Worm (Caenorhabditis elegans) whole organism, L3 larva: ENCODE results near the gene srt-12.
"Not testable (repeated sequence)": the region's sequence is repeated elsewhere in the genome, so short reads cannot be mapped to it uniquely, and the experiment has no call there.

Experiments
- R02D3.7 ChIP-seq: fragments of 150-350 bp; optimal IDR thresholded peaks from 2 replicates; lab custom pipeline; 2014; ENCODE audit warnings: missing biosample characterization, missing genetic modification characterization
- aly-2 ChIP-seq: fragments of 150-350 bp; optimal IDR thresholded peaks from 2 replicates; lab custom pipeline; 2014; ENCODE audit warnings: missing biosample characterization, missing genetic modification characterization
- ama-1 ChIP-seq: fragments of 150-350 bp; optimal IDR thresholded peaks from 2 replicates; lab custom pipeline; 2018
- ceh-16 ChIP-seq: sonication (generic microtip); optimal IDR thresholded peaks from 2 replicates; lab custom pipeline; 2017; ENCODE audit warnings: missing biosample characterization, missing genetic modification characterization
- ceh-82 ChIP-seq: fragments of 150-350 bp; optimal IDR thresholded peaks from 2 replicates; lab custom pipeline; 2014; ENCODE audit warnings: missing biosample characterization, missing genetic modification characterization
- ceh-9 ChIP-seq: sonication (generic microtip); optimal IDR thresholded peaks from 2 replicates; lab custom pipeline; 2018; ENCODE audit warnings: missing biosample characterization, missing genetic modification characterization
- daf-12 ChIP-seq: fragments of 150-350 bp; optimal IDR thresholded peaks from 2 replicates; lab custom pipeline; 2014; ENCODE audit warnings: missing biosample characterization, missing genetic modification reagents, missing genetic modification characterization
- egl-27 ChIP-seq: sonication (generic microtip); optimal IDR thresholded peaks from 4 replicates; lab custom pipeline; 2017; ENCODE audit warnings: missing biosample characterization, missing genetic modification reagents, missing genetic modification characterization
- egl-5 ChIP-seq: fragments of 150-350 bp; optimal IDR thresholded peaks from 2 replicates; lab custom pipeline; 2017; ENCODE audit warnings: missing biosample characterization, missing genetic modification reagents, missing genetic modification characterization, inconsistent platforms
- elt-1 ChIP-seq: fragments of 150-350 bp; optimal IDR thresholded peaks from 2 replicates; lab custom pipeline; 2014; ENCODE audit warnings: missing biosample characterization, missing genetic modification characterization
- eor-1 ChIP-seq, 2 experiments: fragments of 150-350 bp; optimal IDR thresholded peaks; 2 replicates each; lab custom pipeline; 2014 to 2018; ENCODE audit warnings: missing biosample characterization in 2 of 2, missing genetic modification characterization in 2 of 2
- fkh-10 ChIP-seq: sonication (generic microtip); optimal IDR thresholded peaks from 2 replicates; lab custom pipeline; 2017; ENCODE audit warnings: missing biosample characterization, missing genetic modification reagents, missing genetic modification characterization
- fkh-2 ChIP-seq: fragments of 150-350 bp; optimal IDR thresholded peaks from 2 replicates; lab custom pipeline; 2014; ENCODE audit warnings: missing biosample characterization, missing genetic modification reagents, missing genetic modification characterization
- fos-1 ChIP-seq: fragments of 150-350 bp; optimal IDR thresholded peaks from 2 replicates; lab custom pipeline; 2014; ENCODE audit warnings: missing biosample characterization, missing genetic modification characterization
- hmg-11 ChIP-seq: sonication (generic microtip); optimal IDR thresholded peaks from 2 replicates; lab custom pipeline; 2016; ENCODE audit warnings: missing genetic modification characterization, missing compliant biosample characterization
- jun-1 ChIP-seq: fragments of 150-350 bp; optimal IDR thresholded peaks from 2 replicates; lab custom pipeline; 2014; ENCODE audit warnings: missing biosample characterization, missing genetic modification reagents, missing genetic modification characterization
- lin-15B ChIP-seq: fragments of 150-350 bp; optimal IDR thresholded peaks from 2 replicates; lab custom pipeline; 2014; ENCODE audit warnings: missing biosample characterization, missing genetic modification characterization
- lin-39 ChIP-seq: fragments of 150-350 bp; optimal IDR thresholded peaks from 2 replicates; lab custom pipeline; 2018; ENCODE audit warnings: missing biosample characterization, missing genetic modification reagents, missing genetic modification characterization
- lsy-12 ChIP-seq: sonication (generic microtip); optimal IDR thresholded peaks from 2 replicates; lab custom pipeline; 2016; ENCODE audit warnings: mild to moderate bottlenecking, missing genetic modification characterization, missing compliant biosample characterization
- mdl-1 ChIP-seq: fragments of 150-350 bp; optimal IDR thresholded peaks from 2 replicates; lab custom pipeline; 2014; ENCODE audit warnings: missing biosample characterization, missing genetic modification characterization
- nfya-1 ChIP-seq: sonication (generic microtip); optimal IDR thresholded peaks from 2 replicates; lab custom pipeline; 2017; ENCODE audit warnings: missing genetic modification characterization, mild to moderate bottlenecking, missing compliant biosample characterization, antibody characterized with exemption, moderate library complexity; ENCODE audit not compliant: insufficient read depth
- nhr-43 ChIP-seq: sonication (generic microtip); optimal IDR thresholded peaks from 2 replicates; lab custom pipeline; 2016; ENCODE audit warnings: mild to moderate bottlenecking, missing genetic modification characterization, missing compliant biosample characterization; ENCODE audit not compliant: poor library complexity, severe bottlenecking
- nhr-67 ChIP-seq: fragments of 150-350 bp; optimal IDR thresholded peaks from 2 replicates; lab custom pipeline; 2014; ENCODE audit warnings: missing biosample characterization, missing genetic modification characterization
- nhr-76 ChIP-seq: fragments of 150-350 bp; sonication (generic microtip); optimal IDR thresholded peaks from 5 replicates; lab custom pipeline; 2014; ENCODE audit warnings: missing biosample characterization, missing genetic modification characterization
- nhr-77 ChIP-seq: fragments of 150-350 bp; optimal IDR thresholded peaks from 2 replicates; lab custom pipeline; 2014; ENCODE audit warnings: missing biosample characterization, missing genetic modification characterization
- pha-4 ChIP-seq: fragments of 150-350 bp; optimal IDR thresholded peaks from 2 replicates; lab custom pipeline; 2014; ENCODE audit warnings: missing biosample characterization, missing genetic modification reagents, missing genetic modification characterization
- sea-2 ChIP-seq: fragments of 150-350 bp; sonication (generic microtip); optimal IDR thresholded peaks from 4 replicates; lab custom pipeline; 2014; ENCODE audit warnings: missing biosample characterization, missing genetic modification reagents, missing genetic modification characterization
- skn-1 ChIP-seq: fragments of 150-350 bp; optimal IDR thresholded peaks from 2 replicates; lab custom pipeline; 2014; ENCODE audit warnings: missing biosample characterization, missing genetic modification characterization
- snpc-4 ChIP-seq: fragments of 150-350 bp; optimal IDR thresholded peaks from 2 replicates; lab custom pipeline; 2014; ENCODE audit warnings: missing biosample characterization, missing genetic modification characterization
- tbx-2 ChIP-seq: sonication (generic microtip); optimal IDR thresholded peaks from 2 replicates; lab custom pipeline; 2016; ENCODE audit warnings: mild to moderate bottlenecking, missing genetic modification characterization, missing compliant biosample characterization
- unc-39 ChIP-seq: sonication (generic microtip); optimal IDR thresholded peaks from 4 replicates; lab custom pipeline; 2017; ENCODE audit warnings: missing biosample characterization, missing genetic modification characterization
- unc-62 ChIP-seq: fragments of 150-350 bp; sonication (generic microtip); optimal IDR thresholded peaks from 4 replicates; lab custom pipeline; 2014; ENCODE audit warnings: missing biosample characterization, missing genetic modification reagents, missing genetic modification characterization
- zag-1 ChIP-seq: fragments of 150-350 bp; optimal IDR thresholded peaks from 2 replicates; lab custom pipeline; 2014; ENCODE audit warnings: missing biosample characterization, missing genetic modification characterization
- ztf-11 ChIP-seq: fragments of 150-350 bp; optimal IDR thresholded peaks from 2 replicates; lab custom pipeline; 2014; ENCODE audit warnings: missing biosample characterization, missing genetic modification characterization

srt-12 gene

ce11 chrV:4219342-4219741, 23.0 kb downstream of the srt-12 start, which contains the start of gene nlp-9:
Gene nlp-9, plus strand, starts transcription at chrV:4219642.
- TF ChIP-seq hmg-11 (tag; lab: Kevin White, UChicago): no peak

ce11 chrV:4218268-4218667, 24.1 kb downstream of the srt-12 start:
- no peak for TF ChIP-seq zag-1
- TF ChIP-seq nhr-43 (tag; lab: Kevin White, UChicago): no peak
- TF ChIP-seq fos-1 (tag; lab: Kevin White, UChicago): no peak
- no peak for TF ChIP-seq lin-15B (tag; lab: Kevin White, UChicago)
- peak; percentile 10 for TF ChIP-seq nfya-1 (tag; lab: Kevin White, UChicago)
- no peak for TF ChIP-seq jun-1 (tag; lab: Kevin White, UChicago)
- no peak for TF ChIP-seq ztf-11
- no peak for TF ChIP-seq nhr-76 (tag; lab: Kevin White, UChicago)
- TF ChIP-seq egl-5 (tag; lab: Kevin White, UChicago): no peak
- TF ChIP-seq lin-39 (tag; lab: Kevin White, UChicago): peak; percentile 24
- TF ChIP-seq ama-1 (lab: Kevin White, UChicago): no peak
- peak; percentile 46 for TF ChIP-seq elt-1 (tag; lab: Kevin White, UChicago)

DNA sequence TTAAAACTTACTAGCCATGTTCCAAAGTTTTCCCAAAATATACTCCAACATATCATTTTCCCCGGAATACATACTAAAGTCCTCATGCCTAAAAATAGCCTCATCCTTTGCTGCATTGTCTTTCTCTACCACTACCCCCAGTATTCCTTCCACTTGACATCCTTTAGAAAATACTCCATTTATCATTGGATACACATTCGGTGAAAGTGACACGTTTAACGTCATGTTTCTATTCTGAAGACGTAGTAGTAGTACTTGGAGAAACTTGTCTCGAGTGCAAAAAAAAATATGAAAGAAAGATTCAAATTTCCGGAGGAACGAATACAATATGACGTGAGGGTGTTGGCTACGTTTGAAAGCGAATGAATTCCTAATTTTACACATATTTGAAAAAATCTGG, 25.4 kb downstream of the srt-12 start:
- no peak for TF ChIP-seq fkh-10 (GFP tag; lab: Kevin White, UChicago)
- no peak for TF ChIP-seq snpc-4 (tag; lab: Kevin White, UChicago)
- no peak for TF ChIP-seq nhr-67
- TF ChIP-seq lsy-12 (tag; lab: Kevin White, UChicago): no peak
- TF ChIP-seq elt-1 (tag; lab: Kevin White, UChicago): no peak
- no peak for TF ChIP-seq lin-39 (tag; lab: Kevin White, UChicago)
- no peak for TF ChIP-seq egl-5 (tag; lab: Kevin White, UChicago)
- no peak for TF ChIP-seq hmg-11 (tag; lab: Kevin White, UChicago)
- TF ChIP-seq ceh-16 (tag; lab: Kevin White, UChicago): no peak
- TF ChIP-seq skn-1 (tag; lab: Kevin White, UChicago): no peak
- no peak for TF ChIP-seq eor-1 (tag; optimal IDR thresholded peaks at IDR 0.05; lab: Kevin White, UChicago)
- no peak for TF ChIP-seq ceh-82 (tag; lab: Kevin White, UChicago)
- TF ChIP-seq pha-4: no peak
- TF ChIP-seq aly-2 (tag; lab: Kevin White, UChicago): no peak
- no peak for TF ChIP-seq ztf-11
- TF ChIP-seq nhr-77 (tag; lab: Kevin White, UChicago): no peak
- no peak for TF ChIP-seq unc-62 (GFP tag; lab: Kevin White, UChicago)

DNA sequence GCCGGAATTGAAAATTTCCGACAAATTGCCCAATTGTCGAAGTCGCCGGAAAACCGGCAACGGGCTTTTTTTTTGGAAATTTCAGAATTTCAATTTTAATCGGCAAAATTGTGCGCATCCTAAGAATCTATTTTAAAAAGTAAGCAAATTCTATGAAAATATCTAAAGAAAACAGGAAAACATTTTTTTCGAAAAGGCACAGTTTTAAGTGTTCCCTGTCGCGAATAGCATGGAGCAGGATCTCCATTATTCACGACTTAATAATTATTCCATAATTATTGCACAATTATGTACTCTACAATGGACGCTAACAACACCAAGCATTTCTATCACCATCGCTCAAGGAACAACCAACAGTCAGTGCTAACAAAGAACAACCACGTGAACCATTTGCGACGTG, 26.5 kb downstream of the srt-12 start, which contains the start of gene H43I07.4:
TSS of gene H43I07.4 (plus strand) at position 301 of the 400 bp plus-strand sequence.
- not testable (repeated sequence) for TF ChIP-seq mdl-1, egl-27, daf-12 (tag; lab: Kevin White, UChicago)

DNA sequence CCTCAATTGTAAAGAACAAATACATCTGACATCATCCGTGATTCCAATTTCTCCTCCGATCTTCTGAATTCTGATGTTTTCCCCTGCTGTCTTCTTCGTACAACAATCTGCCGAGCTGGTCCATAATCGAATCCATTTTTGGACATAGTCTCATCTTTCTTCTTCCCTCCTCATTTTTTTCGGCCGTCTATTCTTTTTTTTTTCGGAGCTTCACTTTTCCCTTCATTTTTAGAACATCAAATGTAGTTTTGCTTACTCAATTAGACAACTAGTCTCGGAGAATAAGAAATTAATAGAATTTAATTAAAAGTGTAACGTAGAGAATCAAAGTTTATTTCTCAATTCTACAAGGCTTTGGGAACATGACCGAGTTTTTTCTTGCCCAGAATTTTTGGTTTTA, 30.8 kb downstream of the srt-12 start:
- TF ChIP-seq fkh-10 (GFP tag; lab: Kevin White, UChicago) (peak; percentile 75), nhr-77 (tag; lab: Kevin White, UChicago) (no peak)

DNA sequence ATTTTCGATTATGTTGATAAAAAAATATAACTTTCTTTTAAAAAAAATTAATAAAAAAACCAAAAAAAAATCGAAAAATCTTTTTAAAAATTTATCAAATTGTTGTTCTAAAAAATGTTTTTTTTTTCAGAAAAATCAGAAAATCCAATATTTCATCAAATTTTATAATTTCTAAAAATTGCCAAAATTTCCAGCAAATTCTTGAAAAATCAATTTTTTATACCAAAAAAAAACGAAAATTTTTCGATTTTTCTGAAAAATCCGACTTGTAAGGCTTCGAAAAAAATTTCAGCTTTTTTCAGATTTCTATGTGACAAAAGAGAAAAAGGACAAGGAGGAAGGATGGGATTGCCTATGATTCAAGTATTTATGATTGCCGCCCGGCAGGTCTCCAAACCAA, 37.9 kb downstream of the srt-12 start, which contains the start of gene H43I07.1:
TSS of gene H43I07.1 (plus strand) at position 301 of the 400 bp plus-strand sequence.
- TF ChIP-seq fkh-10 (GFP tag; lab: Kevin White, UChicago) (no peak), elt-1 (tag; lab: Kevin White, UChicago) (no peak), nhr-77 (tag; lab: Kevin White, UChicago) (no peak), tbx-2 (tag; lab: Kevin White, UChicago) (no peak), nhr-43 (tag; lab: Kevin White, UChicago) (no peak), fkh-2 (no peak), R02D3.7 (tag; lab: Kevin White, UChicago) (no peak), lin-39 (tag; lab: Kevin White, UChicago) (no peak), sea-2 (GFP tag; lab: Kevin White, UChicago) (no peak), lin-15B (tag; lab: Kevin White, UChicago) (no peak), ama-1 (lab: Kevin White, UChicago) (no peak), ceh-9 (tag; lab: Kevin White, UChicago) (no peak), unc-39 (tag; lab: Kevin White, UChicago) (no peak)
- TF ChIP-seq, all 47 proteins: peak for 0
